Fruit fly (Drosophila melanogaster) whole organism, embryonic: ENCODE results near the gene mld.
A peak's percentile ranks its signal among the peaks of the same experiment; 100 is the strongest.

ENCODE experiments used
- Antp ChIP-seq: fragments of 200-800 bp; sonication (Bioruptor generic); optimal IDR thresholded peaks from 3 replicates; lab custom pipeline; 2016; ENCODE audit warnings: missing biosample characterization, missing genetic modification characterization
- Asciz ChIP-seq: fragments of 200-800 bp; sonication (Bioruptor generic); optimal IDR thresholded peaks from 2 replicates; lab custom pipeline; 2017; ENCODE audit warnings: missing biosample characterization, mild to moderate bottlenecking, missing genetic modification characterization, missing genetic modification reagents
- Atf-2 ChIP-seq: fragments of 200-800 bp; sonication (Bioruptor generic); optimal IDR thresholded peaks from 2 replicates; lab custom pipeline; 2016; ENCODE audit warnings: missing biosample characterization, missing genetic modification characterization
- Awh ChIP-seq: fragments of 200-800 bp; sonication (Bioruptor generic); IDR thresholded peaks from 2 replicates; pipeline ENCODE4, ENCODE4 v1.3.6; 2022; ENCODE audit warnings: missing biosample characterization, missing genetic modification characterization
- CG10209 ChIP-seq: fragments of 200-800 bp; sonication (Bioruptor generic); optimal IDR thresholded peaks from 3 replicates; lab custom pipeline; 2017; ENCODE audit warnings: missing biosample characterization, mild to moderate bottlenecking, missing genetic modification characterization, missing genetic modification reagents
- CG10565 ChIP-seq: fragments of 200-800 bp; sonication (Bioruptor generic); optimal IDR thresholded peaks from 3 replicates; lab custom pipeline; 2016; ENCODE audit warnings: missing biosample characterization, mild to moderate bottlenecking, missing genetic modification characterization
- CG11504 ChIP-seq: fragments of 200-800 bp; sonication (Bioruptor generic); optimal IDR thresholded peaks from 3 replicates; lab custom pipeline; 2019; ENCODE audit warnings: missing biosample characterization, mild to moderate bottlenecking, missing genetic modification characterization, moderate library complexity
- CG17328 ChIP-seq: fragments of 200-800 bp; sonication (Bioruptor generic); IDR thresholded peaks from 2 replicates; pipeline ENCODE4 v1.3.6; 2022; ENCODE audit warnings: missing biosample characterization, missing genetic modification characterization
- CG18476 ChIP-seq: fragments of 200-800 bp; sonication (Bioruptor generic); optimal IDR thresholded peaks from 2 replicates; lab custom pipeline; 2016; ENCODE audit warnings: missing biosample characterization, mild to moderate bottlenecking, missing genetic modification characterization
- CG2116 ChIP-seq: fragments of 200-800 bp; sonication (Bioruptor generic); optimal IDR thresholded peaks from 3 replicates; lab custom pipeline; 2018; ENCODE audit warnings: missing biosample characterization, mild to moderate bottlenecking, missing genetic modification characterization
- CG2678 ChIP-seq: fragments of 200-800 bp; sonication (Bioruptor generic); optimal IDR thresholded peaks from 3 replicates; lab custom pipeline; 2019; ENCODE audit warnings: missing biosample characterization, mild to moderate bottlenecking, missing genetic modification characterization, moderate library complexity
- CG30431 ChIP-seq: fragments of 200-800 bp; sonication (Bioruptor generic); optimal IDR thresholded peaks from 2 replicates; lab custom pipeline; 2017; ENCODE audit warnings: missing biosample characterization, missing genetic modification characterization
- CG31388 ChIP-seq: fragments of 200-800 bp; sonication (Bioruptor generic); optimal IDR thresholded peaks from 2 replicates; lab custom pipeline; 2016; ENCODE audit warnings: missing biosample characterization, missing genetic modification characterization
- CG34376 ChIP-seq: fragments of 200-800 bp; sonication (Bioruptor generic); optimal IDR thresholded peaks from 2 replicates; lab custom pipeline; 2018; ENCODE audit warnings: missing biosample characterization, mild to moderate bottlenecking, missing genetic modification characterization
- CG3726 ChIP-seq: fragments of 200-800 bp; sonication (Bioruptor generic); IDR thresholded peaks from 3 replicates; pipeline ENCODE4, ENCODE4 v1.3.6; 2022; ENCODE audit warnings: missing biosample characterization, missing genetic modification characterization
- CG3995 ChIP-seq: fragments of 200-800 bp; sonication (Bioruptor generic); optimal IDR thresholded peaks from 3 replicates; lab custom pipeline; 2016; ENCODE audit warnings: missing biosample characterization, missing genetic modification characterization
- CG4404 ChIP-seq: fragments of 200-800 bp; sonication (Bioruptor generic); IDR thresholded peaks from 2 replicates; pipeline ENCODE4 v1.3.6; 2022; ENCODE audit warnings: missing biosample characterization, missing genetic modification characterization
- CG7372 ChIP-seq: fragments of 200-800 bp; sonication (Bioruptor generic); IDR thresholded peaks from 2 replicates; pipeline ENCODE4 v1.3.6; 2022; ENCODE audit warnings: missing biosample characterization, missing genetic modification characterization
- CG8924 ChIP-seq: fragments of 200-800 bp; optimal IDR thresholded peaks from 3 replicates; lab custom pipeline; 2019; ENCODE audit warnings: missing biosample characterization, mild to moderate bottlenecking, missing genetic modification characterization, moderate library complexity
- CHES-1-like ChIP-seq: fragments of 200-800 bp; sonication (Bioruptor generic); optimal IDR thresholded peaks from 2 replicates; lab custom pipeline; 2016; ENCODE audit warnings: missing biosample characterization, missing genetic modification characterization
- D19A ChIP-seq: fragments of 200-800 bp; optimal IDR thresholded peaks from 3 replicates; lab custom pipeline; 2019; ENCODE audit warnings: missing biosample characterization, mild to moderate bottlenecking, missing genetic modification characterization, moderate library complexity
- Drgx ChIP-seq: fragments of 200-800 bp; sonication (Bioruptor generic); IDR thresholded peaks from 2 replicates; pipeline ENCODE4 v1.3.6; 2022; ENCODE audit warnings: missing biosample characterization, missing genetic modification characterization
- HLH3B ChIP-seq: fragments of 200-800 bp; sonication (Bioruptor generic); IDR thresholded peaks from 2 replicates; pipeline ENCODE4 v1.3.6; 2022; ENCODE audit warnings: missing biosample characterization, missing genetic modification characterization
- HLH54F ChIP-seq: fragments of 200-800 bp; sonication (Bioruptor generic); optimal IDR thresholded peaks from 3 replicates; lab custom pipeline; 2016; ENCODE audit warnings: missing biosample characterization, missing genetic modification characterization
- HmgD ChIP-seq: fragments of 200-800 bp; sonication (Bioruptor generic); optimal IDR thresholded peaks from 3 replicates; lab custom pipeline; 2016; ENCODE audit warnings: missing biosample characterization, missing genetic modification characterization
- Jarid2 ChIP-seq: fragments of 200-800 bp; sonication (Bioruptor generic); optimal IDR thresholded peaks from 3 replicates; lab custom pipeline; 2017; ENCODE audit warnings: mild to moderate bottlenecking, missing biosample characterization, missing genetic modification reagents, missing genetic modification characterization
- MBD-R2 ChIP-seq: fragments of 200-800 bp; sonication (Bioruptor generic); IDR thresholded peaks from 2 replicates; pipeline ENCODE4 v1.3.6; 2022; ENCODE audit warnings: missing biosample characterization, missing genetic modification characterization
- Max ChIP-seq: fragments of 200-800 bp; sonication (Bioruptor generic); optimal IDR thresholded peaks from 2 replicates; lab custom pipeline; 2016; ENCODE audit warnings: missing biosample characterization, mild to moderate bottlenecking, missing genetic modification characterization
- Med ChIP-seq: fragments of 200-800 bp; sonication (Bioruptor generic); peaks from one replicate; lab custom pipeline; 2016; ENCODE audit warnings: missing biosample characterization, missing genetic modification characterization, mild to moderate bottlenecking, inconsistent platforms, moderate library complexity
- NFAT ChIP-seq: fragments of 200-800 bp; sonication (Bioruptor generic); IDR thresholded peaks from 2 replicates; pipeline ENCODE4 v1.3.6; 2022; ENCODE audit warnings: missing biosample characterization, missing genetic modification characterization
- Optix ChIP-seq: fragments of 200-800 bp; sonication (Bioruptor generic); IDR thresholded peaks from 3 replicates; pipeline ENCODE4 v1.3.6; 2022; ENCODE audit warnings: missing biosample characterization, missing genetic modification characterization
- Taf1 ChIP-seq: fragments of 200-800 bp; sonication (Bioruptor generic); IDR thresholded peaks from 2 replicates; pipeline ENCODE4 v1.3.6; 2022; ENCODE audit warnings: missing biosample characterization, missing genetic modification characterization
- abd-A ChIP-seq: fragments of 200-800 bp; sonication (Bioruptor generic); optimal IDR thresholded peaks from 3 replicates; lab custom pipeline; 2019; ENCODE audit warnings: missing biosample characterization, mild to moderate bottlenecking, missing genetic modification characterization, moderate library complexity
- aop ChIP-seq: fragments of 200-800 bp; sonication (Bioruptor generic); IDR thresholded peaks from 2 replicates; pipeline ENCODE4 v1.3.6; 2022; ENCODE audit warnings: missing biosample characterization, missing genetic modification characterization
- chm ChIP-seq: fragments of 200-800 bp; sonication (Bioruptor generic); IDR thresholded peaks from 2 replicates; pipeline ENCODE4 v1.3.6; 2022; ENCODE audit warnings: missing biosample characterization, missing genetic modification characterization
- dati ChIP-seq: fragments of 200-800 bp; sonication (Bioruptor generic); IDR thresholded peaks from 2 replicates; pipeline ENCODE4 v1.3.6; 2022; ENCODE audit warnings: missing biosample characterization, missing genetic modification characterization
- dm ChIP-seq: fragments of 200-800 bp; sonication (Bioruptor generic); optimal IDR thresholded peaks from 3 replicates; lab custom pipeline; 2016; ENCODE audit warnings: missing biosample characterization, missing genetic modification characterization
- dpn ChIP-seq, 2 experiments: fragments of 200-800 bp; sonication (Bioruptor generic); optimal IDR thresholded peaks; 3 replicates each; lab custom pipeline; 2016; ENCODE audit warnings: missing biosample characterization in 2 of 2, missing genetic modification characterization in 2 of 2
- fu2 ChIP-seq: fragments of 200-800 bp; sonication (Bioruptor generic); optimal IDR thresholded peaks from 2 replicates; lab custom pipeline; 2016; ENCODE audit warnings: missing biosample characterization, missing genetic modification characterization
- hth ChIP-seq: fragments of >200 bp; optimal IDR thresholded peaks from 2 replicates; lab custom pipeline; 2017; ENCODE audit warnings: inconsistent platforms
- mirr ChIP-seq: fragments of 200-800 bp; sonication (Bioruptor generic); optimal IDR thresholded peaks from 3 replicates; lab custom pipeline; 2018; ENCODE audit warnings: missing biosample characterization, mild to moderate bottlenecking, missing genetic modification characterization
- nmo ChIP-seq: fragments of 200-800 bp; sonication (Bioruptor generic); optimal IDR thresholded peaks from 2 replicates; lab custom pipeline; 2018; ENCODE audit warnings: missing biosample characterization, mild to moderate bottlenecking, missing genetic modification characterization, moderate library complexity
- odd ChIP-seq: fragments of 200-800 bp; sonication (Bioruptor generic); optimal IDR thresholded peaks from 2 replicates; lab custom pipeline; 2017; ENCODE audit warnings: missing biosample characterization, mild to moderate bottlenecking, missing genetic modification characterization
- pb ChIP-seq: fragments of 200-800 bp; sonication (Bioruptor generic); optimal IDR thresholded peaks from 3 replicates; lab custom pipeline; 2016; ENCODE audit warnings: missing biosample characterization, missing genetic modification characterization
- run ChIP-seq: fragments of 200-800 bp; sonication (Bioruptor generic); optimal IDR thresholded peaks from 3 replicates; lab custom pipeline; 2018; ENCODE audit warnings: missing biosample characterization, mild to moderate bottlenecking, missing genetic modification characterization
- shn ChIP-seq: fragments of 200-800 bp; sonication (Bioruptor generic); optimal IDR thresholded peaks from 3 replicates; lab custom pipeline; 2016; ENCODE audit warnings: missing biosample characterization, missing genetic modification characterization
- sisA ChIP-seq: fragments of 200-800 bp; sonication (Bioruptor generic); IDR thresholded peaks from 2 replicates; pipeline ENCODE4 v1.3.6; 2022; ENCODE audit warnings: missing biosample characterization, missing genetic modification characterization
- ssp ChIP-seq: fragments of 200-800 bp; sonication (Bioruptor generic); IDR thresholded peaks from 2 replicates; pipeline ENCODE4 v1.3.6; 2022; ENCODE audit warnings: missing biosample characterization, missing genetic modification characterization
- stwl ChIP-seq: fragments of 200-800 bp; sonication (Bioruptor generic); optimal IDR thresholded peaks from 3 replicates; lab custom pipeline; 2018; ENCODE audit warnings: missing biosample characterization, mild to moderate bottlenecking, missing genetic modification characterization, moderate library complexity
- twi ChIP-seq: fragments of 200-800 bp; optimal IDR thresholded peaks from 2 replicates; lab custom pipeline; 2019; ENCODE audit warnings: missing biosample characterization, mild to moderate bottlenecking, missing genetic modification characterization, moderate library complexity
- wdn ChIP-seq: fragments of 200-800 bp; sonication (Bioruptor generic); IDR thresholded peaks from 2 replicates; pipeline ENCODE4 v1.3.6; 2022; ENCODE audit warnings: missing biosample characterization, missing genetic modification characterization
- z ChIP-seq: fragments of 200-800 bp; sonication (Bioruptor generic); IDR thresholded peaks from 3 replicates; pipeline ENCODE4 v1.3.6; 2022; ENCODE audit warnings: missing biosample characterization, missing genetic modification characterization
- zf30C ChIP-seq: fragments of 200-800 bp; sonication (Bioruptor generic); optimal IDR thresholded peaks from 3 replicates; lab custom pipeline; 2018; ENCODE audit warnings: missing biosample characterization, mild to moderate bottlenecking, missing genetic modification characterization

mld gene

dm6 chr3R:24557020-24557465 is 28.4 kb upstream of the mld start (continued):
- peak; percentile 32 for TF ChIP-seq CG31388 (GFP tag; lab: Kevin White, UChicago)
- TF ChIP-seq Drgx (GFP tag; lab: Robert Waterston, UW): no peak
- peak; percentile 32 for TF ChIP-seq fu2 (GFP tag; lab: Kevin White, UChicago)
- TF ChIP-seq mirr (GFP tag; lab: Kevin White, UChicago): no peak
- TF ChIP-seq CG8924 (tag; lab: Kevin White, UChicago): no peak
- peak; percentile 97 for TF ChIP-seq Med
- peak; percentile 50 for TF ChIP-seq CG2678 (tag; lab: Kevin White, UChicago)
- TF ChIP-seq CG3995: no peak
- peak; percentile 62 for TF ChIP-seq nmo (GFP tag; lab: Kevin White, UChicago)
- TF ChIP-seq MBD-R2 (GFP tag; lab: Robert Waterston, UW): peak; percentile 23; the same call in 1 of the 2 replicates
- no peak for TF ChIP-seq z
- peak; percentile 94 for TF ChIP-seq NFAT (GFP tag; lab: Robert Waterston, UW)
- TF ChIP-seq pb (GFP tag; lab: Kevin White, UChicago): no peak
- peak; percentile 8 for TF ChIP-seq CG2116 (GFP tag; lab: Kevin White, UChicago)
- TF ChIP-seq chm: peak; percentile 73
- TF ChIP-seq CG17328 (GFP tag; lab: Robert Waterston, UW): peak; percentile 60
- TF ChIP-seq aop: no peak
- TF ChIP-seq zf30C (GFP tag; lab: Kevin White, UChicago): no peak
- TF ChIP-seq CHES-1-like (GFP tag; lab: Kevin White, UChicago): peak; percentile 72
- peak; percentile 55 for TF ChIP-seq CG10209 (GFP tag; lab: Kevin White, UChicago)
- TF ChIP-seq Atf-2 (GFP tag; lab: Kevin White, UChicago): peak; percentile 36
- TF ChIP-seq stwl (tag; lab: Kevin White, UChicago): peak; percentile 36
- no peak for TF ChIP-seq Max (GFP tag; lab: Kevin White, UChicago)
- TF ChIP-seq HLH54F: peak; percentile 54
- peak; percentile 32 for TF ChIP-seq twi (tag; lab: Kevin White, UChicago)
- peak; percentile 68 for TF ChIP-seq sisA
- peak; percentile 70 for TF ChIP-seq HLH3B (GFP tag; lab: Robert Waterston, UW)
- TF ChIP-seq CG11504 (tag; lab: Kevin White, UChicago): peak; percentile 64
- peak; percentile 78 to 79 for TF ChIP-seq dpn (GFP tag; optimal IDR thresholded peaks at IDR 0.05; lab: Kevin White, UChicago)
- no peak for TF ChIP-seq CG18476 (GFP tag; lab: Kevin White, UChicago)
- TF ChIP-seq hth (lab: Kevin White, UChicago): no peak
- peak; percentile 65 for TF ChIP-seq CG34376 (GFP tag; lab: Kevin White, UChicago)
- no peak for TF ChIP-seq Jarid2
- peak; percentile 58 for TF ChIP-seq Asciz
- TF ChIP-seq dati (GFP tag; lab: Robert Waterston, UW): no peak
- no peak for TF ChIP-seq CG30431
- TF ChIP-seq CG10565: no peak
- peak; percentile 26 for TF ChIP-seq HmgD (GFP tag; lab: Kevin White, UChicago)
- peak; percentile 53; the same call in 2 of the 3 replicates for TF ChIP-seq Optix (GFP tag; lab: Robert Waterston, UW)
- no peak for TF ChIP-seq CG3726 (GFP tag; lab: Robert Waterston, UW)
- TF ChIP-seq D19A (tag; lab: Kevin White, UChicago): peak; percentile 36
- no peak for TF ChIP-seq abd-A (tag; lab: Kevin White, UChicago)
- TF ChIP-seq CG7372 (GFP tag; lab: Robert Waterston, UW): no peak
- TF ChIP-seq ssp: peak; percentile 65
- peak; percentile 42 for TF ChIP-seq Antp (GFP tag; lab: Kevin White, UChicago)
- peak; percentile 0 for TF ChIP-seq odd (GFP tag; lab: Kevin White, UChicago)
- TF ChIP-seq Awh (GFP tag; lab: Robert Waterston, UW): no peak
- peak; percentile 31 for TF ChIP-seq dm (GFP tag; lab: Kevin White, UChicago)
- TF ChIP-seq run (tag; lab: Kevin White, UChicago): no peak
- TF ChIP-seq shn (GFP tag; lab: Kevin White, UChicago): peak; percentile 69
- TF ChIP-seq wdn (GFP tag; lab: Robert Waterston, UW): no peak
- TF ChIP-seq Taf1 (GFP tag; lab: Robert Waterston, UW): peak; percentile 15; the same call in 1 of the 2 replicates
- no peak for TF ChIP-seq CG4404 (GFP tag; lab: Robert Waterston, UW)
